Worm (Caenorhabditis elegans): ENCODE data around the gene T28F3.9.

T28F3.9 gene

ce11 chrIV:17268628-17269027, 39.7 kb upstream of the T28F3.9 start (continued):
- no peak for TF ChIP-seq bed-1 (GFP tag; IDR thresholded peaks at IDR 0.05)
- peak; percentile 68; the same call in 1 of the 2 replicates for TF ChIP-seq hmg-1.2 (GFP tag; IDR thresholded peaks at IDR 0.05)
- TF ChIP-seq aptf-2 (GFP tag; conservative IDR thresholded peaks at IDR 0.05), result no peak
- TF ChIP-seq cebp-1 (GFP tag; IDR thresholded peaks at IDR 0.05), result peak; percentile 46; the same call in 1 of the 2 replicates
- TF ChIP-seq cebp-1 (tag; optimal IDR thresholded peaks at IDR 0.05), result peak; percentile 86
- TF ChIP-seq hlh-26 (GFP tag; conservative IDR thresholded peaks at IDR 0.05), result no peak
- no peak for TF ChIP-seq snpc-1.1 (tag; optimal IDR thresholded peaks at IDR 0.05; ENCODE audit: insufficient read depth)
- TF ChIP-seq lin-40 (tag; optimal IDR thresholded peaks at IDR 0.05), result no peak
- TF ChIP-seq ccch-3 (GFP tag; optimal IDR thresholded peaks at IDR 0.05), result no peak
- TF ChIP-seq mcd-1 (GFP tag; IDR thresholded peaks at IDR 0.05), result peak; percentile 33; the same call in 1 of the 2 replicates
- no peak for TF ChIP-seq Y53F4B.3 (GFP tag; IDR thresholded peaks at IDR 0.05)
- no peak for TF ChIP-seq nhr-90 (tag; optimal IDR thresholded peaks at IDR 0.05)
- TF ChIP-seq hsf-1 (GFP tag; IDR thresholded peaks at IDR 0.05), result no peak
- TF ChIP-seq F57A8.1 (GFP tag; optimal IDR thresholded peaks at IDR 0.05), result no peak

- TF ChIP-seq F49E8.2 (tag; optimal IDR thresholded peaks at IDR 0.05; ENCODE audit: insufficient read depth), result no peak
- TF ChIP-seq ztf-28 (GFP tag; IDR thresholded peaks at IDR 0.05), result no peak
- no peak for TF ChIP-seq unc-62 (GFP tag; optimal IDR thresholded peaks at IDR 0.05)
- no peak for TF ChIP-seq tlf-1 (GFP tag; optimal IDR thresholded peaks at IDR 0.05)
- no peak for TF ChIP-seq madf-6 (GFP tag; IDR thresholded peaks at IDR 0.05)
- TF ChIP-seq dpff-1 (tag; optimal IDR thresholded peaks at IDR 0.05), result no peak
- no peak for TF ChIP-seq ceh-40 (GFP tag; IDR thresholded peaks at IDR 0.05)
- no peak for TF ChIP-seq B0019.2 (GFP tag; conservative IDR thresholded peaks at IDR 0.05)
- no peak for TF ChIP-seq zfh-2 (GFP tag; conservative IDR thresholded peaks at IDR 0.05)
Observed at ce11 chrIV:17269042-17269441, 39.3 kb upstream of the T28F3.9 start, which contains the start of gene atgp-1. Gene atgp-1, plus strand, starts transcription at chrIV:17269342.

- no peak for TF ChIP-seq K11D2.4 (GFP tag; IDR thresholded peaks at IDR 0.05)
- no peak for TF ChIP-seq fkh-3 (tag; optimal IDR thresholded peaks at IDR 0.05)
- TF ChIP-seq rec-8 (tag; optimal IDR thresholded peaks at IDR 0.05), result no peak
- no peak for TF ChIP-seq cebp-1 (GFP tag; IDR thresholded peaks at IDR 0.05)
- TF ChIP-seq cebp-1 (tag; optimal IDR thresholded peaks at IDR 0.05), result no peak
- TF ChIP-seq atf-7 (tag; optimal IDR thresholded peaks at IDR 0.05), result no peak
- no peak for TF ChIP-seq hrde-1 (tag; optimal IDR thresholded peaks at IDR 0.05; ENCODE audit: borderline replicate concordance)
- no peak for TF ChIP-seq die-1 (tag; optimal IDR thresholded peaks at IDR 0.05)
- no peak for TF ChIP-seq Y53G8AR.9 (GFP tag; conservative IDR thresholded peaks at IDR 0.05)
- TF ChIP-seq aptf-3 (GFP tag; IDR thresholded peaks at IDR 0.05), result no peak
- TF ChIP-seq somi-1 (GFP tag; optimal IDR thresholded peaks at IDR 0.05), result no peak
- TF ChIP-seq tbx-9 (tag; optimal IDR thresholded peaks at IDR 0.05; ENCODE audit: borderline replicate concordance), result no peak
- TF ChIP-seq ets-4 (GFP tag; optimal IDR thresholded peaks at IDR 0.05), result no peak
- no peak for TF ChIP-seq attf-5 (GFP tag; optimal IDR thresholded peaks at IDR 0.05)
- TF ChIP-seq B0019.2 (GFP tag; conservative IDR thresholded peaks at IDR 0.05), result no peak
Observed at ce11 chrIV:17269702-17270101, 38.6 kb upstream of the T28F3.9 start.
